Worm (Caenorhabditis elegans): ENCODE results near the gene srd-74.

ce11 chrIII:11808818-11809217 lies 26.9 kb downstream of the srd-74 start, which contains the start of gene C18D11.9:
- no peak for TF ChIP-seq dao-5 (tag; optimal IDR thresholded peaks at IDR 0.05)
- no peak for TF ChIP-seq W03F9.2 (tag; optimal IDR thresholded peaks at IDR 0.05)
- no peak for TF ChIP-seq him-1 (tag; optimal IDR thresholded peaks at IDR 0.05)

All from whole organism, L4/young adult.